Fruit fly (Drosophila melanogaster) S2 (cell line): ENCODE data around the gene Usp30.

Experiments used
- CG8478 ChIP-seq: fragments of >200 bp; optimal IDR thresholded peaks from 2 replicates; lab custom pipeline; 2018
- CTCF ChIP-seq, 2 experiments: fragments of >200 bp; optimal IDR thresholded peaks; 2 replicates each; lab custom pipeline; 2018

DNA sequence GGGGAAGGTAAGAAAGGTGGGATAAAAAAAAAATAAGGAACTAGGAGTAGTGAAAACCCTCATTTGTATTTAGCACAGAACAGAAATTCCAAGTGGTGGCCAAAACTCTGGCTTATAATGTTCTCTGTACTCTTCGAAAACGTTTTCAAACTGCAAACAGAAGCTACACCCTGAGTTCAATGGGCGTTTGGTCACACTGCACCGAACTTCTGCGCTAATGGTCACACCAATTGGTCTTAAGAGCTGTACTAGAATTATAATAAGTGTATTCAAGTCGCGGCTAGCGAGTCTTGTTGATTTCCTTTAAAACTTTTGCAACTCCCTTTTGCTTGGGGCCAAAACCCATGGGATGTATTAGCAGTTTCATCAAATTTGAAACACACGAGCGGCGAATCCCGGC, 42.5 kb upstream of the Usp30 start:
- TF ChIP-seq CG8478 (lab: Kevin White, UChicago) (no peak), CTCF (optimal IDR thresholded peaks at IDR 0.05; lab: Kevin White, UChicago) (no peak)
